Worm (Caenorhabditis elegans): ENCODE results near the gene ZK899.2.

ce11 chrX:9452483-9453198, 847 bp upstream of the ZK899.2 start, which contains the start of gene ZK899.3:
- TF ChIP-seq nhr-237 (tag; optimal IDR thresholded peaks at IDR 0.05), result no peak
- peak; percentile 63 for TF ChIP-seq elt-2 (tag; optimal IDR thresholded peaks at IDR 0.05)
- TF ChIP-seq fos-1 (tag; optimal IDR thresholded peaks at IDR 0.05), result no peak
- no peak for TF ChIP-seq ama-1 (optimal IDR thresholded peaks at IDR 0.05)
- TF ChIP-seq mml-1 (tag; optimal IDR thresholded peaks at IDR 0.05), result no peak
- TF ChIP-seq egl-27 (tag; optimal IDR thresholded peaks at IDR 0.05), result no peak
- TF ChIP-seq ceh-28 (tag; optimal IDR thresholded peaks at IDR 0.05), result no peak

Measured in whole organism, L3 larva.